Fruit fly (Drosophila melanogaster): Measurements from ENCODE around the gene Gcn2.

The Gcn2 gene

dm6 chr3R:31420675-31421074 is 25.2 kb downstream of the Gcn2 start (continued):
- TF ChIP-seq CG7556 (GFP tag; optimal IDR thresholded peaks at IDR 0.05) (no peak), CG11398 (GFP tag; optimal IDR thresholded peaks at IDR 0.05) (no peak), CG4707 (GFP tag; optimal IDR thresholded peaks at IDR 0.05) (no peak), CG31441 (GFP tag; IDR thresholded peaks at IDR 0.05) (no peak), Oli (tag; optimal IDR thresholded peaks at IDR 0.05) (no peak), CG4730 (GFP tag; IDR thresholded peaks at IDR 0.05) (no peak), CG3847 (GFP tag; IDR thresholded peaks at IDR 0.05) (no peak), dati (GFP tag; IDR thresholded peaks at IDR 0.05) (no peak), CG6765 (GFP tag; optimal IDR thresholded peaks at IDR 0.05) (no peak), Side (GFP tag; optimal IDR thresholded peaks at IDR 0.05) (no peak), CG11696 (GFP tag; IDR thresholded peaks at IDR 0.05) (no peak), Chrac-16 (GFP tag; optimal IDR thresholded peaks at IDR 0.05) (no peak), corto (GFP tag; optimal IDR thresholded peaks at IDR 0.05) (no peak), odd (GFP tag; optimal IDR thresholded peaks at IDR 0.05) (no peak), sna (GFP tag; IDR thresholded peaks at IDR 0.05; ENCODE audit: partially characterized antibody) (no peak), CG17612 (GFP tag; IDR thresholded peaks at IDR 0.05) (no peak), CG3281 (GFP tag; optimal IDR thresholded peaks at IDR 0.05) (no peak), emc (GFP tag; optimal IDR thresholded peaks at IDR 0.05) (no peak), ase (GFP tag; IDR thresholded peaks at IDR 0.05) (no peak), CG33213 (GFP tag; optimal IDR thresholded peaks at IDR 0.05) (no peak), pita (GFP tag; optimal IDR thresholded peaks at IDR 0.05) (no peak), Mad (GFP tag; optimal IDR thresholded peaks at IDR 0.05) (no peak), mirr (GFP tag; optimal IDR thresholded peaks at IDR 0.05) (peak; percentile 50), Drgx (GFP tag; IDR thresholded peaks at IDR 0.05) (no peak), CG2116 (GFP tag; optimal IDR thresholded peaks at IDR 0.05) (no peak), CG11247 (GFP tag; IDR thresholded peaks at IDR 0.05) (0 out of 2 replicates have a peak, but pooled peaks have one; percentile 20), so (GFP tag; IDR thresholded peaks at IDR 0.05) (no peak), Max (GFP tag; optimal IDR thresholded peaks at IDR 0.05) (no peak), CG14710 (tag; optimal IDR thresholded peaks at IDR 0.05) (no peak), ci (GFP tag; IDR thresholded peaks at IDR 0.05) (no peak), Hr78 (GFP tag; optimal IDR thresholded peaks at IDR 0.05) (no peak), CG10654 (GFP tag; optimal IDR thresholded peaks at IDR 0.05) (no peak), vfl (GFP tag; optimal IDR thresholded peaks at IDR 0.05) (no peak), CG8290 (GFP tag; optimal IDR thresholded peaks at IDR 0.05) (no peak), CG8290 (tag; optimal IDR thresholded peaks at IDR 0.05) (peak in 1 of 2 experiments; percentile 34), CG4617 (GFP tag; optimal IDR thresholded peaks at IDR 0.05; ENCODE audit: borderline replicate concordance) (no peak), B-H1 (GFP tag; IDR thresholded peaks at IDR 0.05) (no peak), Dip2 (GFP tag; IDR thresholded peaks at IDR 0.05) (no peak), bowl (GFP tag; IDR thresholded peaks at IDR 0.05) (no peak), CG9727 (GFP tag; optimal IDR thresholded peaks at IDR 0.05) (no peak), her (GFP tag; optimal IDR thresholded peaks at IDR 0.05) (no peak), ttk (GFP tag; IDR thresholded peaks at IDR 0.05) (no peak), CG8388 (GFP tag; optimal IDR thresholded peaks at IDR 0.05) (no peak), unpg (GFP tag; optimal IDR thresholded peaks at IDR 0.05) (no peak), CG13894 (tag; optimal IDR thresholded peaks at IDR 0.05) (peak; percentile 46), CG11093 (GFP tag; IDR thresholded peaks at IDR 0.05) (no peak), CG2129 (GFP tag; IDR thresholded peaks at IDR 0.05; ENCODE audit: partially characterized antibody) (no peak), lmd (GFP tag; IDR thresholded peaks at IDR 0.05) (no peak; the same call in 1 of the 2 replicates), CG11560 (tag; IDR thresholded peaks at IDR 0.05) (no peak), CG13624 (GFP tag; optimal IDR thresholded peaks at IDR 0.05) (no peak), sqz (GFP tag; optimal IDR thresholded peaks at IDR 0.05) (no peak), CG7987 (GFP tag; optimal IDR thresholded peaks at IDR 0.05) (no peak), trh (GFP tag; optimal IDR thresholded peaks at IDR 0.05) (no peak)

All from whole organism, embryonic.